Worm (Caenorhabditis elegans) whole organism, mixed stage, embryonic: ENCODE data around the gene clec-143.

Experiments used
- M03D4.4 ChIP-seq: sonication (generic microtip); optimal IDR thresholded peaks from 2 replicates; lab custom pipeline; 2017; ENCODE audit warnings: mild to moderate bottlenecking, missing genetic modification characterization, missing compliant biosample characterization
- blmp-1 ChIP-seq: fragments of 150-350 bp; optimal IDR thresholded peaks from 2 replicates; lab custom pipeline; 2014; ENCODE audit warnings: missing biosample characterization, missing genetic modification characterization
- ceh-39 ChIP-seq: fragments of 150-350 bp; optimal IDR thresholded peaks from 2 replicates; lab custom pipeline; 2014; ENCODE audit warnings: missing biosample characterization, missing genetic modification characterization
- ceh-43 ChIP-seq: fragments of 200-800 bp; sonication (Bioruptor generic); optimal IDR thresholded peaks from 2 replicates; lab custom pipeline; 2018; ENCODE audit warnings: mild to moderate bottlenecking, missing genetic modification characterization, moderate library complexity, missing compliant biosample characterization
- ceh-83 ChIP-seq: fragments of 200-800 bp; sonication (Bioruptor generic); optimal IDR thresholded peaks from 2 replicates; lab custom pipeline; 2018; ENCODE audit warnings: mild to moderate bottlenecking, missing genetic modification characterization, missing compliant biosample characterization
- ces-1 ChIP-seq: fragments of 150-350 bp; optimal IDR thresholded peaks from 2 replicates; lab custom pipeline; 2014; ENCODE audit warnings: missing biosample characterization, missing genetic modification reagents, missing genetic modification characterization
- cnd-1 ChIP-seq: fragments of 200-800 bp; sonication (Bioruptor generic); optimal IDR thresholded peaks from 2 replicates; lab custom pipeline; 2018; ENCODE audit warnings: mild to moderate bottlenecking, missing genetic modification characterization, missing compliant biosample characterization
- drap-1 ChIP-seq: fragments of 200-800 bp; sonication (Bioruptor generic); optimal IDR thresholded peaks from 3 replicates; lab custom pipeline; 2018; ENCODE audit warnings: mild to moderate bottlenecking, missing genetic modification characterization, missing compliant biosample characterization
- elt-1 ChIP-seq: sonication (generic microtip); optimal IDR thresholded peaks from 2 replicates; lab custom pipeline; 2017; ENCODE audit warnings: missing genetic modification characterization, mild to moderate bottlenecking, missing compliant biosample characterization, antibody characterized with exemption, moderate library complexity, borderline replicate concordance; ENCODE audit not compliant: insufficient read depth
- elt-3 ChIP-seq: fragments of 150-350 bp; optimal IDR thresholded peaks from 2 replicates; lab custom pipeline; 2014; ENCODE audit warnings: missing biosample characterization, missing genetic modification characterization
- flh-1 ChIP-seq: fragments of 200-800 bp; sonication (Bioruptor generic); optimal IDR thresholded peaks from 2 replicates; lab custom pipeline; 2018; ENCODE audit warnings: mild to moderate bottlenecking, missing genetic modification characterization, moderate library complexity, missing compliant biosample characterization
- ham-2 ChIP-seq: fragments of 200-800 bp; sonication (Bioruptor generic); optimal IDR thresholded peaks from 2 replicates; lab custom pipeline; 2018; ENCODE audit warnings: mild to moderate bottlenecking, missing genetic modification characterization, missing compliant biosample characterization
- hlh-1 ChIP-seq: fragments of 150-350 bp; optimal IDR thresholded peaks from 2 replicates; lab custom pipeline; 2014; ENCODE audit warnings: missing biosample characterization, missing genetic modification reagents, missing genetic modification characterization
- lsy-2 ChIP-seq: fragments of 150-350 bp; optimal IDR thresholded peaks from 2 replicates; lab custom pipeline; 2014; ENCODE audit warnings: missing biosample characterization, missing genetic modification characterization
- mab-5 ChIP-seq: fragments of 150-350 bp; optimal IDR thresholded peaks from 2 replicates; lab custom pipeline; 2014; ENCODE audit warnings: missing biosample characterization, missing genetic modification characterization
- mls-2 ChIP-seq: sonication (generic microtip); optimal IDR thresholded peaks from 2 replicates; lab custom pipeline; 2016; ENCODE audit warnings: mild to moderate bottlenecking, missing genetic modification characterization, moderate library complexity, missing compliant biosample characterization
- nhr-12 ChIP-seq: fragments of 150-350 bp; optimal IDR thresholded peaks from 2 replicates; lab custom pipeline; 2014; ENCODE audit warnings: missing biosample characterization, missing genetic modification characterization
- nhr-2 ChIP-seq: fragments of 150-350 bp; optimal IDR thresholded peaks from 2 replicates; lab custom pipeline; 2014; ENCODE audit warnings: missing biosample characterization, missing genetic modification characterization
- nhr-237 ChIP-seq: fragments of 150-350 bp; optimal IDR thresholded peaks from 2 replicates; lab custom pipeline; 2014; ENCODE audit warnings: missing biosample characterization, missing genetic modification characterization
- nhr-76 ChIP-seq: sonication (generic microtip); optimal IDR thresholded peaks from 2 replicates; lab custom pipeline; 2017; ENCODE audit warnings: missing biosample characterization, missing genetic modification characterization
- pha-4 ChIP-seq: fragments of 150-350 bp; optimal IDR thresholded peaks from 2 replicates; lab custom pipeline; 2018; ENCODE audit warnings: missing biosample characterization, missing genetic modification reagents, missing genetic modification characterization
- sem-2 ChIP-seq: fragments of 200-800 bp; sonication (Bioruptor generic); optimal IDR thresholded peaks from 2 replicates; lab custom pipeline; 2018; ENCODE audit warnings: mild to moderate bottlenecking, missing genetic modification characterization, missing compliant biosample characterization
- snpc-4 ChIP-seq: fragments of 150-350 bp; optimal IDR thresholded peaks from 2 replicates; lab custom pipeline; 2014; ENCODE audit warnings: missing biosample characterization, missing genetic modification characterization
- sptf-1 ChIP-seq: sonication (generic microtip); optimal IDR thresholded peaks from 2 replicates; lab custom pipeline; 2017; ENCODE audit warnings: mild to moderate bottlenecking, missing genetic modification characterization, moderate library complexity, missing compliant biosample characterization
- tbx-8 ChIP-seq: fragments of 200-800 bp; sonication (Bioruptor generic); optimal IDR thresholded peaks from 2 replicates; lab custom pipeline; 2018; ENCODE audit warnings: mild to moderate bottlenecking, missing genetic modification characterization, moderate library complexity, missing compliant biosample characterization
- unc-120 ChIP-seq: sonication (generic microtip); optimal IDR thresholded peaks from 2 replicates; lab custom pipeline; 2017; ENCODE audit warnings: missing genetic modification characterization, missing compliant biosample characterization; ENCODE audit not compliant: poor library complexity, severe bottlenecking
- unc-39 ChIP-seq: fragments of 150-350 bp; optimal IDR thresholded peaks from 2 replicates; lab custom pipeline; 2014; ENCODE audit warnings: missing biosample characterization, missing genetic modification characterization
- unc-62 ChIP-seq: fragments of 150-350 bp; optimal IDR thresholded peaks from 2 replicates; lab custom pipeline; 2014; ENCODE audit warnings: missing biosample characterization, missing genetic modification reagents, missing genetic modification characterization
- zip-8 ChIP-seq: fragments of 150-350 bp; optimal IDR thresholded peaks from 2 replicates; lab custom pipeline; 2014; ENCODE audit warnings: missing biosample characterization, missing genetic modification characterization
- ztf-11 ChIP-seq: fragments of 150-350 bp; optimal IDR thresholded peaks from 2 replicates; lab custom pipeline; 2014; ENCODE audit warnings: missing biosample characterization, missing genetic modification characterization

clec-143 gene

ce11 chrII:10449707-10450106 lies 20.4 kb downstream of the clec-143 start, which contains the start of gene lin-56:
Gene lin-56 (plus strand): TSS chrII:10450007.
- TF ChIP-seq ztf-11 (no peak), mls-2 (tag; lab: Kevin White, UChicago) (no peak), lsy-2 (no peak), zip-8 (tag; lab: Kevin White, UChicago) (no peak), cnd-1 (tag; lab: Kevin White, UChicago) (no peak), pha-4 (no peak), mab-5 (tag; lab: Kevin White, UChicago) (no peak), nhr-237 (tag; lab: Kevin White, UChicago) (no peak), nhr-2 (tag; lab: Kevin White, UChicago) (no peak), ceh-43 (no peak), unc-120 (tag; lab: Kevin White, UChicago) (no peak), blmp-1 (tag; lab: Kevin White, UChicago) (no peak)
- TF ChIP-seq, all 35 proteins: peak for 0

ce11 chrII:10447348-10448316 lies 22.5 kb downstream of the clec-143 start, which contains the start of gene ZK673.2:
Gene ZK673.2 (plus strand): TSS chrII:10448266.
- TF ChIP-seq mab-5 (tag; lab: Kevin White, UChicago) (no peak), drap-1 (GFP tag; lab: Kevin White, UChicago) (no peak), unc-62 (GFP tag; lab: Kevin White, UChicago) (no peak), unc-120 (tag; lab: Kevin White, UChicago) (no peak), ceh-39 (no peak), ham-2 (GFP tag; lab: Kevin White, UChicago) (no peak), snpc-4 (tag; lab: Kevin White, UChicago) (no peak), pha-4 (no peak), blmp-1 (tag; lab: Kevin White, UChicago) (no peak), lsy-2 (no peak)

- no peak for TF ChIP-seq ham-2 (GFP tag; lab: Kevin White, UChicago)
- TF ChIP-seq sem-2 (GFP tag; lab: Kevin White, UChicago), result no peak
- no peak for TF ChIP-seq cnd-1 (tag; lab: Kevin White, UChicago)
- no peak for TF ChIP-seq elt-3 (tag; lab: Kevin White, UChicago)
- no peak for TF ChIP-seq lsy-2
- TF ChIP-seq nhr-237 (tag; lab: Kevin White, UChicago), result no peak
- no peak for TF ChIP-seq M03D4.4 (tag; lab: Kevin White, UChicago)
- no peak for TF ChIP-seq flh-1 (GFP tag; lab: Kevin White, UChicago)
- no peak for TF ChIP-seq nhr-12 (tag; lab: Kevin White, UChicago)
These were observed 23.3 kb downstream of the clec-143 start for ce11 chrII:10446814-10447213.

- TF ChIP-seq nhr-2 (tag; lab: Kevin White, UChicago) (no peak), ceh-39 (no peak), M03D4.4 (tag; lab: Kevin White, UChicago) (no peak), drap-1 (GFP tag; lab: Kevin White, UChicago) (no peak), ces-1 (GFP tag; lab: Kevin White, UChicago) (no peak), flh-1 (GFP tag; lab: Kevin White, UChicago) (no peak), nhr-12 (tag; lab: Kevin White, UChicago) (no peak), sptf-1 (tag; lab: Kevin White, UChicago) (no peak), hlh-1 (no peak), elt-3 (tag; lab: Kevin White, UChicago) (no peak), elt-1 (tag; lab: Kevin White, UChicago) (no peak), nhr-76 (tag; lab: Kevin White, UChicago) (no peak), mls-2 (tag; lab: Kevin White, UChicago) (no peak), tbx-8 (GFP tag; lab: Kevin White, UChicago) (no peak), lsy-2 (no peak), cnd-1 (tag; lab: Kevin White, UChicago) (no peak), snpc-4 (tag; lab: Kevin White, UChicago) (no peak), zip-8 (tag; lab: Kevin White, UChicago) (no peak)
These were observed 23.8 kb downstream of the clec-143 start for ce11 chrII:10446300-10446699.

- TF ChIP-seq unc-39 (tag; lab: Kevin White, UChicago), result no peak
- no peak for TF ChIP-seq sptf-1 (tag; lab: Kevin White, UChicago)
- no peak for TF ChIP-seq ceh-83 (GFP tag; lab: Kevin White, UChicago)
- TF ChIP-seq elt-3 (tag; lab: Kevin White, UChicago), result no peak
- TF ChIP-seq ham-2 (GFP tag; lab: Kevin White, UChicago), result no peak
- TF ChIP-seq blmp-1 (tag; lab: Kevin White, UChicago), result no peak
- TF ChIP-seq lsy-2, result no peak
- no peak for TF ChIP-seq hlh-1
These were observed 24.4 kb downstream of the clec-143 start for ce11 chrII:10445738-10446137.
